Worm (Caenorhabditis elegans) whole organism, midembryonic: ENCODE measurements around the gene T28C12.1.

Experiments
- T22C8.4 ChIP-seq: fragments of 200-800 bp; sonication (Bioruptor generic); IDR thresholded peaks from 2 replicates; pipeline ENCODE4 v1.3.6; 2022; ENCODE audit warnings: missing genetic modification characterization, missing compliant biosample characterization
- cog-1 ChIP-seq: sonication (generic microtip); optimal IDR thresholded peaks from 2 replicates; lab custom pipeline; 2016; ENCODE audit warnings: missing genetic modification characterization, missing compliant biosample characterization
- flt-1 ChIP-seq: fragments of 200-800 bp; sonication (Bioruptor generic); IDR thresholded peaks from 2 replicates; pipeline ENCODE4 v1.3.6; 2022; ENCODE audit warnings: missing genetic modification characterization, missing compliant biosample characterization
- klf-2 ChIP-seq: fragments of 200-800 bp; sonication (Bioruptor generic); conservative IDR thresholded peaks from 2 replicates; pipeline ENCODE4 v1.3.6; 2022; ENCODE audit warnings: missing genetic modification reagents, missing genetic modification characterization, missing compliant biosample characterization
- med-1 ChIP-seq: sonication (generic microtip); optimal IDR thresholded peaks from 2 replicates; lab custom pipeline; 2017; ENCODE audit warnings: missing genetic modification characterization, mild to moderate bottlenecking, missing compliant biosample characterization, antibody characterized with exemption, missing genetic modification reagents; ENCODE audit not compliant: insufficient read depth
- ref-1 ChIP-seq: fragments of 200-800 bp; sonication (Bioruptor generic); conservative IDR thresholded peaks from 2 replicates; pipeline ENCODE4 v1.3.6; 2022; ENCODE audit warnings: missing genetic modification reagents, missing genetic modification characterization, missing compliant biosample characterization
- tab-1 ChIP-seq: fragments of 200-800 bp; sonication (Bioruptor generic); IDR thresholded peaks from 2 replicates; pipeline ENCODE4 v1.3.6; 2022; ENCODE audit warnings: missing genetic modification characterization, missing compliant biosample characterization
- ztf-23 ChIP-seq: fragments of 200-800 bp; sonication (Bioruptor generic); IDR thresholded peaks from 2 replicates; pipeline ENCODE4 v1.3.6; 2022; ENCODE audit warnings: missing genetic modification reagents, missing genetic modification characterization, missing compliant biosample characterization
- ztf-29 ChIP-seq: fragments of 200-800 bp; sonication (Bioruptor generic); IDR thresholded peaks from 2 replicates; pipeline ENCODE4 v1.3.6; 2022; ENCODE audit warnings: missing genetic modification reagents, missing genetic modification characterization, missing compliant biosample characterization

The T28C12.1 gene

DNA sequence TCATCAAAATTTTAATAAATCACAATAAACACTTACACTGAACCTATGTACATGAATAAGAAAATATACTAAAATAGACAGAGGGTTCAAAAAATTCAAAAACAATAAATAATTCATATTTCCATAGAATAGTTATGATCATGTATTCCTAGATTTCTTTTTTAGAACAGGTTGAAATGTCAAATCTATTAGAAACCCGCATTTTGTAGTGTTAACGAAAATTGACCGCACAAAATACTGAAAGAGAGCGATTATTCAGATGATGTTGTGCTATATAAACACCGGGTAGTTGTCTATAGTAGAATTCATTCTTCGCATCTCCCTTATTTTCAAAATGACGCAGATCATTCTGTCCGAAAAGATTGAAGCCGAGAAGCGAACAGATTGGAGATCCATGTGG, at the start of gene T28C12.1:
Gene T28C12.1 (plus strand): TSS at position 301 of the 400 bp plus-strand sequence.
- TF ChIP-seq ztf-23 (GFP tag; lab: Robert Waterston, UW) (no peak), tab-1 (GFP tag; lab: Robert Waterston, UW) (no peak), klf-2 (GFP tag; lab: Robert Waterston, UW) (no peak), med-1 (GFP tag; lab: Kevin White, UChicago) (no peak), ref-1 (GFP tag; lab: Robert Waterston, UW) (no peak), T22C8.4 (GFP tag; lab: Robert Waterston, UW) (no peak), cog-1 (tag; lab: Kevin White, UChicago) (no peak), ztf-29 (GFP tag; lab: Robert Waterston, UW) (no peak), flt-1 (no peak)

DNA sequence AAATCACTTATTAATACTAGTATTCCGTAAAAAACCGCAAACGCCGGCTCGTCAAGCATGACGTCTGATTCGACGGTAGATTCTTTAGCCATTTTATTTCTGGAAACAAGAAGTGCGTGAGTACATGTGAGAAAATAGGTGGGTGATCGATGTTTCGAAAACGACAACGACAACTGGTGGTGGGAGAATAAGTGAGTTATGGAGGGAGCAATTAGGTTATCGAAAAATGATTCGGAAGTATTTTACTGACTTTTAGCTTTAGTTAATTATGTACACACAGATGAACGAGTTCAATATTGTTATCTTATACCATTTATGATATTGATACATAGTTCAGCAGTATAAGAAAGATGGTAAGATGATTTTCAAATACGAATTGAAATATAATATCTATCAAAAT, 45.4 kb upstream of the T28C12.1 start, which contains the start of gene srn-1:
Gene srn-1 (minus strand): TSS at position 101 of the 400 bp plus-strand sequence.
- TF ChIP-seq flt-1 (no peak), cog-1 (tag; lab: Kevin White, UChicago) (no peak), med-1 (GFP tag; lab: Kevin White, UChicago) (no peak), ref-1 (GFP tag; lab: Robert Waterston, UW) (no peak), tab-1 (GFP tag; lab: Robert Waterston, UW) (no peak), klf-2 (GFP tag; lab: Robert Waterston, UW) (no peak), T22C8.4 (GFP tag; lab: Robert Waterston, UW) (no peak), ztf-29 (GFP tag; lab: Robert Waterston, UW) (no peak), ztf-23 (GFP tag; lab: Robert Waterston, UW) (no peak)

DNA sequence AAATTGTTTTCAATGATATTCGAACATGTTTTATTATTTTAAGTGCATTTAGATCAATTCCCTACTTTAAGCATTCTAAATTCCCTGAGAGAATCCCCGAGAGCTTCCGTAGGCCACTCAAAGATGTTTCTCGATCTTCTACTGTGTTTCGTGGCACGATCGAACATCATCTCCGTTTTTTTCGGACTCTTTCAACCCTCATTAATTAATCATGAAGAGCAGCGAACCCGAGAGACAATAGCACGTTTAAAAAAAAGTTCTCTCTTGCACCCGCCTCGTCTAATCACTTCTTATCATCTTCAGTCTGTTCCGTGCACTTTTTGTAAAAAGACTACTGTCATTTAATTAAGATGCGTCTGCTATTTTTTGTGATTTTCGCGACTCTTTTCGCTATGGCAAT, 43.1 kb upstream of the T28C12.1 start, which contains the start of gene K12B6.11:
Gene K12B6.11 (plus strand): TSS at position 301 of the 400 bp plus-strand sequence.
- TF ChIP-seq ref-1 (GFP tag; lab: Robert Waterston, UW) (no peak), T22C8.4 (GFP tag; lab: Robert Waterston, UW) (no peak), flt-1 (no peak), med-1 (GFP tag; lab: Kevin White, UChicago) (no peak), ztf-23 (GFP tag; lab: Robert Waterston, UW) (no peak), ztf-29 (GFP tag; lab: Robert Waterston, UW) (no peak), cog-1 (tag; lab: Kevin White, UChicago) (no peak), tab-1 (GFP tag; lab: Robert Waterston, UW) (no peak), klf-2 (GFP tag; lab: Robert Waterston, UW) (no peak)

DNA sequence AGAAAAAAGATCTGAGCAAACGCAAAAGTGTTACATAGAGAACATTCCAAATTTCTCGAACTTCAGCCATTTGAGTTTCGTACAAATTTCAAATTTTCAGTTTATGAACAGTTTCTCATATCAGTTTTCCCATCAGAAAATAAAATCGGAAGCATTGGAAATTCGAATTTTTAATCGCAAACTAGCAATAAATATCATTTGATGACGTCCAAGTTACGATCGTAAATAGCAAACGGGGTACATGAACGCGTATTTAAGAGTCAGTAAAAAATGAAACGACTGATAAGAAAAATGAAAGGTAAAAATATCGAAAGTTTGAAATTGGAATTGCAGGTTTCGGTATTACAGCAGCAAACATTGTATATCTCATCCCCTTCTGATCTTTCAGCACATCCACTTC, 40.4 kb upstream of the T28C12.1 start:
- TF ChIP-seq med-1 (GFP tag; lab: Kevin White, UChicago) (no peak), ref-1 (GFP tag; lab: Robert Waterston, UW) (no peak), cog-1 (tag; lab: Kevin White, UChicago) (no peak)

DNA sequence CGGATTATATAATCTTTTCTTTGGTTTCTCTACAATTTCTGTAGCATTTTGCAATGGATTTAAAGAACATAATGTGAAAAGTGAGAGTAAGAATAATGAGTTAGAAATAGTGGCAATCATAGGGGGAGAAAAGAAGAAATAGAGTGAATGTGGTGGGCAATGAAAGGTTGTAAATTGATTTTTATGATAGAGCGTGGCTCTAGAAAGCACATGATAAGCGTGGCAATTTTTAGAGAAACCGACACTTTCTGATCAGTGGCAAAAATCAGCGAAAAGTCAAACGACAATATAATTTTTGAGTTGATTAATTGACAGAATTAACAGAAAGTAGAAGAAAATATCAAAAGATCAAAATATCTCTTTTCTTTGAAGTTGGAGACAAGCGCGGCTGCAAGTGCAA, 39.3 kb upstream of the T28C12.1 start, which contains the start of gene K12B6.9:
Gene K12B6.9 (minus strand): TSS at position 266 of the 400 bp plus-strand sequence.
- TF ChIP-seq ztf-29 (GFP tag; lab: Robert Waterston, UW) (no peak), ztf-23 (GFP tag; lab: Robert Waterston, UW) (no peak), med-1 (GFP tag; lab: Kevin White, UChicago) (no peak), ref-1 (GFP tag; lab: Robert Waterston, UW) (no peak), T22C8.4 (GFP tag; lab: Robert Waterston, UW) (no peak), tab-1 (GFP tag; lab: Robert Waterston, UW) (no peak), flt-1 (no peak), cog-1 (tag; lab: Kevin White, UChicago) (no peak), klf-2 (GFP tag; lab: Robert Waterston, UW) (no peak)

DNA sequence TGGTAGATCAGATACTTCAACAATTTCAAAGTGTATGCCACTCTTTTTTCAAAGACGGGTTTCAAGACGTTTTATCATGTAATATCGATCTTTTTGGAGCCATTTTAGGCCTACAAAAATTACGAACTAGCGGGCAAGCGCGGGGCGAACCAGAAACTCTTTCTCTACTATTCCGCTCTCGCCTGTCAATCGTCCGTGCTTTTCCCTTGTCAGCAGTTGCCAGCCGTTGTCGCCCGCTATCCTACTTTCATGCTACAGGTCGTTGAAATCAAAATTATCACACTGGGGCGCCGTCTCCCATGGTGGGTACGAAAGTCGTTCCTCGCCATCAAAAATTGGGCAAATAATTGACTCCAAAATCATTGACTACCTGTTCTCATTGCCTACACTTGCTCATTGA, 30.7 kb upstream of the T28C12.1 start:
- TF ChIP-seq T22C8.4 (GFP tag; lab: Robert Waterston, UW), result no peak

DNA sequence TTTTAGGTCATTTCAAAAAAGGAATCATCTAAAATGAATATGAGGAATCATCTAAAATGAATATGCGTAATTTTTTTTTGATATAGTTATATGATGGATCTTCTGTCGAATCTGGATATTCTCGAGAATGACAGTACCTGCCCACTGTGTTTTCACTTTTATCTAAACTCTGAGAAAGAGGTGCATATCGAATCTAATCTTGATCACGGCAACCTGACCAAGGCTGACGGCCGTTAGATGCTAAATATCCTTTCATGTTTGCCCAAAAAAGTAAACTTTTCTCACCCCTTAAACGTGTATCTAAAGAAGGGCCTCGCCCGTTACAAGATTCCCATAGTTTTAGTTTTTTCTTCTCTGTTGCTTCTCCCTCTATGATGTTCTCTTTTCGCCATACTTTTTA, 29.2 kb upstream of the T28C12.1 start:
- no peak for TF ChIP-seq tab-1 (GFP tag; lab: Robert Waterston, UW)
- TF ChIP-seq ztf-23 (GFP tag; lab: Robert Waterston, UW), result no peak
- no peak for TF ChIP-seq flt-1
- TF ChIP-seq ref-1 (GFP tag; lab: Robert Waterston, UW), result no peak
- TF ChIP-seq klf-2 (GFP tag; lab: Robert Waterston, UW), result no peak
- TF ChIP-seq cog-1 (tag; lab: Kevin White, UChicago), result no peak
- no peak for TF ChIP-seq med-1 (GFP tag; lab: Kevin White, UChicago)
- TF ChIP-seq ztf-29 (GFP tag; lab: Robert Waterston, UW), result no peak
- no peak for TF ChIP-seq T22C8.4 (GFP tag; lab: Robert Waterston, UW)

DNA sequence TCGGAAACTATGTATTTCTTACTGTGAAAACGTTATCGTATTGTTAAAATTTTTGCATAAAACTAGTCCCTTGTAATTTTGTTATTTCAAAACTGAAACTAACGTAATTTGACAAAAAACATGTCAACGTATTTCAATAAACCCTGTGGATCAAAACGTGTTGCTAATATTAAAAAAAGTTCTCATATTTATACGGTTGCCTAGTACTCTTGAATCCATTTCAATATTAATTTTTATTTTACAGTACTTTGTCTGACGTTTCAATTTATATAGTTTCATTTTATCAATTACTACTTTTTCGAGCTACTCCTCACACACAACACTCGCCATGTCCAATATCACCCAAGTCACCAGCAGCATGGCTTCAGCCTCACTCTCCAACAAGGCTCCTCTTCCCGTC, 28.2 kb upstream of the T28C12.1 start, which contains the start of gene sago-1:
Gene sago-1 (plus strand): TSS at position 301 of the 400 bp plus-strand sequence.
- TF ChIP-seq tab-1 (GFP tag; lab: Robert Waterston, UW) (no peak), flt-1 (no peak), T22C8.4 (GFP tag; lab: Robert Waterston, UW) (no peak), ref-1 (GFP tag; lab: Robert Waterston, UW) (no peak), ztf-29 (GFP tag; lab: Robert Waterston, UW) (no peak), cog-1 (tag; lab: Kevin White, UChicago) (no peak), ztf-23 (GFP tag; lab: Robert Waterston, UW) (no peak), med-1 (GFP tag; lab: Kevin White, UChicago) (no peak), klf-2 (GFP tag; lab: Robert Waterston, UW) (no peak)

DNA sequence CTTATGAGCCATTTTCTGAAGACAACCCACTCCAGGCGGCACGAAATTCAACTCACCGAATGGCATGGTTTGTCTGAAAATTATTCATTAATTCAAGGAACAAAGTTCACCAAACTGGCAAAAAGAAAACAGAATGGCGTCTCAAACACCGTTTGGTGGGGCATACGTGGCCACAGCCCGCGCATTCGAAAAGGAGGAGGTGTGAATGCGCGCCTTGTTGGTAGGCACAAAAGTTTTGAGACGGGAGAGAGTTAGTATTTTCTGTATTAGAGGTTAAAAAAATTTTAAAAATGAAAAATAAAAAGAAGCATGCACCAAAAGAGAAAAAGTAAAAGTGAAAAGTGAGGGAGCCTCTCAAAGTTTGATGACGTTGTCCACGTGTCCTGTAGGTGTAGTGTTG, 19.8 kb upstream of the T28C12.1 start:
- TF ChIP-seq ref-1 (GFP tag; lab: Robert Waterston, UW), result no peak
- TF ChIP-seq klf-2 (GFP tag; lab: Robert Waterston, UW), result no peak
- TF ChIP-seq T22C8.4 (GFP tag; lab: Robert Waterston, UW), result no peak
- no peak for TF ChIP-seq tab-1 (GFP tag; lab: Robert Waterston, UW)
- no peak for TF ChIP-seq flt-1
- TF ChIP-seq cog-1 (tag; lab: Kevin White, UChicago), result no peak
- no peak for TF ChIP-seq med-1 (GFP tag; lab: Kevin White, UChicago)
- TF ChIP-seq ztf-29 (GFP tag; lab: Robert Waterston, UW), result no peak
- no peak for TF ChIP-seq ztf-23 (GFP tag; lab: Robert Waterston, UW)
